Worm (Caenorhabditis elegans): Measurements from ENCODE around the gene abu-8.

DNA sequence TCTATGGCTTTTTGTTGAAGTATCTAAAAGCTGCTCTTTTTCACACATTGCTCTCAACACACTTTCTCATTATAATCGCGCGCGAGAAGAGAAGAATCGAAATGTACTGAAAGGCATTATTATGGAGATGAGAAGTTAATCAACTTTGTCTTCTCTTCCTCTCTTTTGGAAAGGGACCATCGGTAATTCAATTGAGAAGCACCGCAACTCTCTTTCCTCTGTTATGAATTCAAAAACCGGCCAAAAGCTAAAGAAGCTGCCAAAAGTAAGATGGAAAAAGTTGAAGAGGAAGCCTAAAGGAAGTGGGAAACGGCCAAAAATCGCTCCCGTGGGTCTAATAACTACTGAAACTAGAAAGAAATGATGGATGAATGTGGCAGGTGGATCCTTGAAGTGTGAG lies 5.8 kb upstream of the abu-8 start:
- TF ChIP-seq mab-5 (tag; optimal IDR thresholded peaks at IDR 0.05) (no peak), ZK546.5 (tag; optimal IDR thresholded peaks at IDR 0.05) (no peak), mdl-1 (tag; optimal IDR thresholded peaks at IDR 0.05) (no peak), aly-2 (tag; optimal IDR thresholded peaks at IDR 0.05) (no peak), ceh-16 (tag; optimal IDR thresholded peaks at IDR 0.05) (no peak), elt-3 (tag; optimal IDR thresholded peaks at IDR 0.05) (no peak), nhr-237 (tag; optimal IDR thresholded peaks at IDR 0.05) (no peak)

Measured in whole organism, L2 larva.